Fruit fly (Drosophila melanogaster): ENCODE data around the gene Sgt.

Sgt gene

DNA sequence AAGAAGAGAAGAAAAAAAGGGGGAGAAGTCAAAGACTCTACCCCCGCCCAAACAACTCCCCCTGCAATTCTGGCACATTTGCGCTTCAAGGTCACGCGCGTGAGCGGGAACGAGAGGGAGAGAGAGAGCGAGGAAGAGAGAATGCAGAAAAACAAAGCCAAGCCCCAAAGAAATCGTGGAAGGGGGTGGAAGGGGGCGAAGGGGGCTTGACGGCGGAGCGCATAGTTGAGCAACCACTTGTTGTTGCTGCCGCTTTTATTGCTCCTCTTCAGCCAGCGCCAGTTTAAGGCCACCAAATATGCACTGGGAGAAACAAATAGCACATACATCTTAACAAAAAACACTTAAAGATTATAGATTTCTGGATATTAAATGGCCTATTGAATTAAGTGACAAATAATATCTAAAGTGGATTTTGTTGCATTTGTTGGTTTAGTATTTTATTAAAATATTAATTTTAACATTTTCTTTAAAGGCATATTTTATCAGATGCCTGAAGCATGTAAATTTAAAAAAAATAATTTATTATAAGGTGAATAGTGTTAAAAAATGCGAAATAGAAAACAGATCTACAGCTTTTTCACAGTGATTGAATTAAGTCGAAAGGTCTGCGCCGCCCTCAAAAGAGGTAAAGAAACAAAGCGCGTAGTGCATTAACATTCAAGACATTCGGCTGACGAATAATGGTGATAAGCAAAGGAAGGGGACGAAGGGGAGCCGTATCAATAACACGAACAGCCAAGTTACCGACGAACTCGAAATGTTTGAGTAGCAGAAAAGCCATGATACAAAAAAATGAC, 41.4 kb upstream of the Sgt start (continued):
- TF ChIP-seq Aef1 (GFP tag; IDR thresholded peaks at IDR 0.05) (peak; percentile 94), pita (GFP tag; optimal IDR thresholded peaks at IDR 0.05) (no peak), CG3163 (GFP tag; optimal IDR thresholded peaks at IDR 0.05) (peak; percentile 14), CG18262 (tag; optimal IDR thresholded peaks at IDR 0.05) (peak; percentile 99), Fer2 (tag; optimal IDR thresholded peaks at IDR 0.05) (peak; percentile 88), CG11247 (GFP tag; IDR thresholded peaks at IDR 0.05) (peak; percentile 40; the same call in 1 of the 2 replicates), Dll (GFP tag; IDR thresholded peaks at IDR 0.05; ENCODE audit: partially characterized antibody) (no peak), CG4282 (GFP tag; optimal IDR thresholded peaks at IDR 0.05) (no peak), gcm (GFP tag; optimal IDR thresholded peaks at IDR 0.05) (peak; percentile 97), CG15073 (GFP tag; optimal IDR thresholded peaks at IDR 0.05) (peak; percentile 35), Hr39 (optimal IDR thresholded peaks at IDR 0.05) (no peak), phol (tag; optimal IDR thresholded peaks at IDR 0.05) (peak; percentile 99), tgo (GFP tag; IDR thresholded peaks at IDR 0.05) (peak; percentile 74), CG4328 (GFP tag; optimal IDR thresholded peaks at IDR 0.05) (peak; percentile 90), CG8924 (tag; optimal IDR thresholded peaks at IDR 0.05) (peak; percentile 98), pho (GFP tag; optimal IDR thresholded peaks at IDR 0.05) (no peak), shn (GFP tag; optimal IDR thresholded peaks at IDR 0.05) (peak; percentile 27), CG32772 (GFP tag; IDR thresholded peaks at IDR 0.05) (peak; percentile 93), en (GFP tag; optimal IDR thresholded peaks at IDR 0.05) (peak; percentile 36), ash1 (GFP tag; optimal IDR thresholded peaks at IDR 0.05) (no peak), ssp (GFP tag; IDR thresholded peaks at IDR 0.05) (peak; percentile 64), CG10462 (GFP tag; optimal IDR thresholded peaks at IDR 0.05) (peak; percentile 29), CG10431 (GFP tag; optimal IDR thresholded peaks at IDR 0.05) (peak; percentile 66), CG13287 (GFP tag; IDR thresholded peaks at IDR 0.05; ENCODE audit: partially characterized antibody) (peak; percentile 12; the same call in 1 of the 2 replicates), CG5180 (GFP tag; optimal IDR thresholded peaks at IDR 0.05) (peak; percentile 92), fd102C (GFP tag; optimal IDR thresholded peaks at IDR 0.05) (no peak), CoRest (tag; optimal IDR thresholded peaks at IDR 0.05) (peak; percentile 92), bigmax (GFP tag; optimal IDR thresholded peaks at IDR 0.05) (no peak), gfzf (GFP tag; optimal IDR thresholded peaks at IDR 0.05) (no peak), Nf-YA (GFP tag; IDR thresholded peaks at IDR 0.05) (peak; percentile 89), cg (GFP tag; optimal IDR thresholded peaks at IDR 0.05) (no peak), E2f1 (GFP tag; IDR thresholded peaks at IDR 0.05) (peak; percentile 94), Chrac-16 (GFP tag; optimal IDR thresholded peaks at IDR 0.05) (peak; percentile 88), HLH4C (GFP tag; IDR thresholded peaks at IDR 0.05; ENCODE audit: partially characterized antibody) (no peak), chm (GFP tag; IDR thresholded peaks at IDR 0.05) (no peak; the same call in 1 of the 2 replicates), ap (GFP tag; IDR thresholded peaks at IDR 0.05) (peak; percentile 92), CG9727 (GFP tag; optimal IDR thresholded peaks at IDR 0.05) (peak; percentile 82), grn (GFP tag; optimal IDR thresholded peaks at IDR 0.05) (no peak), Max (GFP tag; optimal IDR thresholded peaks at IDR 0.05) (peak; percentile 9), croc (GFP tag; conservative IDR thresholded peaks at IDR 0.05) (peak; percentile 93), Lhr (GFP tag; optimal IDR thresholded peaks at IDR 0.05) (no peak), scrt (GFP tag; optimal IDR thresholded peaks at IDR 0.05) (peak; percentile 91), CG4820 (GFP tag; optimal IDR thresholded peaks at IDR 0.05) (peak; percentile 34), CG3065 (GFP tag; optimal IDR thresholded peaks at IDR 0.05) (peak; percentile 8), dati (GFP tag; IDR thresholded peaks at IDR 0.05) (peak; percentile 58; the same call in 1 of the 2 replicates), HLH3B (GFP tag; IDR thresholded peaks at IDR 0.05) (peak; percentile 89), eyg (GFP tag; optimal IDR thresholded peaks at IDR 0.05) (peak; percentile 11), schlank (tag; optimal IDR thresholded peaks at IDR 0.05) (no peak), HHEX (GFP tag; optimal IDR thresholded peaks at IDR 0.05) (peak; percentile 94)
